Fruit fly (Drosophila melanogaster) whole organism, embryonic: ENCODE data around the gene Dhc62B.

Source experiments
- ATbp ChIP-seq: fragments of 200-800 bp; sonication (Bioruptor generic); optimal IDR thresholded peaks from 2 replicates; lab custom pipeline; 2017; ENCODE audit warnings: missing biosample characterization, mild to moderate bottlenecking, missing genetic modification characterization, missing genetic modification reagents
- Ada2b ChIP-seq: fragments of 200-800 bp; sonication (Bioruptor generic); IDR thresholded peaks from 2 replicates; pipeline ENCODE4 v1.3.6; 2022; ENCODE audit warnings: missing biosample characterization, missing genetic modification characterization
- Bgb ChIP-seq: fragments of 200-800 bp; sonication (Bioruptor generic); IDR thresholded peaks from 2 replicates; pipeline ENCODE4 v1.3.6; 2022; ENCODE audit warnings: missing biosample characterization, missing genetic modification characterization; ENCODE audit not compliant: partially characterized antibody
- BtbVII ChIP-seq: fragments of 200-800 bp; sonication (Bioruptor generic); optimal IDR thresholded peaks from 3 replicates; lab custom pipeline; 2017; ENCODE audit warnings: missing biosample characterization, mild to moderate bottlenecking, missing genetic modification characterization
- CG1024 ChIP-seq: fragments of 200-800 bp; sonication (Bioruptor generic); IDR thresholded peaks from 2 replicates; pipeline ENCODE4 v1.3.6; 2022; ENCODE audit warnings: missing biosample characterization, missing genetic modification characterization
- CG11696 ChIP-seq: fragments of 200-800 bp; sonication (Bioruptor generic); IDR thresholded peaks from 2 replicates; pipeline ENCODE4 v1.3.6; 2022; ENCODE audit warnings: missing biosample characterization, missing genetic modification characterization
- CG12071 ChIP-seq: fragments of 200-800 bp; sonication (Bioruptor generic); optimal IDR thresholded peaks from 3 replicates; lab custom pipeline; 2018; ENCODE audit warnings: missing biosample characterization, mild to moderate bottlenecking, missing genetic modification characterization
- CG12744 ChIP-seq: fragments of 200-800 bp; sonication (Bioruptor generic); optimal IDR thresholded peaks from 2 replicates; lab custom pipeline; 2016; ENCODE audit warnings: missing biosample characterization, missing genetic modification characterization
- CG1529 ChIP-seq: fragments of 200-800 bp; sonication (Bioruptor generic); optimal IDR thresholded peaks from 3 replicates; lab custom pipeline; 2018; ENCODE audit warnings: missing biosample characterization, missing genetic modification characterization
- CG15696 ChIP-seq: fragments of 200-800 bp; sonication (Bioruptor generic); optimal IDR thresholded peaks from 2 replicates; lab custom pipeline; 2019; ENCODE audit warnings: missing biosample characterization, mild to moderate bottlenecking, missing genetic modification characterization, moderate library complexity
- CG17385 ChIP-seq: fragments of 200-800 bp; sonication (Bioruptor generic); optimal IDR thresholded peaks from 3 replicates; lab custom pipeline; 2018; ENCODE audit warnings: missing biosample characterization, mild to moderate bottlenecking, missing genetic modification characterization
- CG31224 ChIP-seq: fragments of 200-800 bp; sonication (Bioruptor generic); IDR thresholded peaks from 2 replicates; pipeline ENCODE4 v1.3.6; 2022; ENCODE audit warnings: missing biosample characterization, missing genetic modification characterization
- CG34422 ChIP-seq: fragments of 200-800 bp; sonication (Bioruptor generic); IDR thresholded peaks from 3 replicates; pipeline ENCODE4 v1.3.6; 2022; ENCODE audit warnings: missing biosample characterization, missing genetic modification characterization
- CG4820 ChIP-seq: fragments of 200-800 bp; sonication (Bioruptor generic); optimal IDR thresholded peaks from 3 replicates; lab custom pipeline; 2016; ENCODE audit warnings: missing biosample characterization, missing genetic modification characterization
- CG5953 ChIP-seq: fragments of 200-800 bp; sonication (Bioruptor generic); IDR thresholded peaks from 2 replicates; pipeline ENCODE4 v1.3.6; 2022; ENCODE audit warnings: missing biosample characterization, missing genetic modification characterization
- CG8281 ChIP-seq: fragments of 200-800 bp; sonication (Bioruptor generic); optimal IDR thresholded peaks from 2 replicates; lab custom pipeline; 2018; ENCODE audit warnings: missing biosample characterization, mild to moderate bottlenecking, missing genetic modification characterization, moderate library complexity
- Deaf1 ChIP-seq: fragments of 200-800 bp; optimal IDR thresholded peaks from 3 replicates; lab custom pipeline; 2019; ENCODE audit warnings: missing biosample characterization, mild to moderate bottlenecking, missing genetic modification characterization, moderate library complexity
- Doc2 ChIP-seq: fragments of 200-800 bp; sonication (Bioruptor generic); IDR thresholded peaks from 2 replicates; pipeline ENCODE4 v1.3.6; 2022; ENCODE audit warnings: missing biosample characterization, missing genetic modification characterization
- Ets65A ChIP-seq: fragments of 200-800 bp; sonication (Bioruptor generic); peaks from one replicate; lab custom pipeline; 2016; ENCODE audit warnings: missing biosample characterization, missing genetic modification characterization
- Fer1 ChIP-seq: fragments of 200-800 bp; sonication (Bioruptor generic); optimal IDR thresholded peaks from 2 replicates; lab custom pipeline; 2017; ENCODE audit warnings: missing biosample characterization, mild to moderate bottlenecking, missing genetic modification characterization
- GATAe ChIP-seq: fragments of 200-800 bp; sonication (Bioruptor generic); conservative IDR thresholded peaks from 2 replicates; pipeline ENCODE4 v1.3.6; 2022; ENCODE audit warnings: missing biosample characterization, missing genetic modification characterization
- HLHmδ ChIP-seq: fragments of 200-800 bp; sonication (Bioruptor generic); optimal IDR thresholded peaks from 2 replicates; lab custom pipeline; 2018; ENCODE audit warnings: missing biosample characterization, mild to moderate bottlenecking, missing genetic modification characterization, moderate library complexity
- HmgZ ChIP-seq: fragments of 200-800 bp; sonication (Bioruptor generic); optimal IDR thresholded peaks from 2 replicates; lab custom pipeline; 2018; ENCODE audit warnings: missing biosample characterization, mild to moderate bottlenecking, missing genetic modification characterization
- Hmx ChIP-seq: fragments of 200-800 bp; sonication (Bioruptor generic); optimal IDR thresholded peaks from 2 replicates; lab custom pipeline; 2016; ENCODE audit warnings: missing biosample characterization, missing genetic modification characterization
- NFAT ChIP-seq: fragments of 200-800 bp; sonication (Bioruptor generic); IDR thresholded peaks from 2 replicates; pipeline ENCODE4 v1.3.6; 2022; ENCODE audit warnings: missing biosample characterization, missing genetic modification characterization
- NfI ChIP-seq: fragments of 200-800 bp; sonication (Bioruptor generic); optimal IDR thresholded peaks from 3 replicates; lab custom pipeline; 2018; ENCODE audit warnings: missing biosample characterization, mild to moderate bottlenecking, missing genetic modification characterization, moderate library complexity
- Vsx1 ChIP-seq: fragments of 200-800 bp; sonication (Bioruptor generic); optimal IDR thresholded peaks from 2 replicates; lab custom pipeline; 2017; ENCODE audit warnings: missing biosample characterization, mild to moderate bottlenecking, missing genetic modification characterization, missing genetic modification reagents
- abd-A ChIP-seq: fragments of 200-800 bp; sonication (Bioruptor generic); optimal IDR thresholded peaks from 3 replicates; lab custom pipeline; 2019; ENCODE audit warnings: missing biosample characterization, mild to moderate bottlenecking, missing genetic modification characterization, moderate library complexity
- cg ChIP-seq: fragments of 200-800 bp; sonication (Bioruptor generic); optimal IDR thresholded peaks from 3 replicates; lab custom pipeline; 2019; ENCODE audit warnings: missing biosample characterization, mild to moderate bottlenecking, missing genetic modification characterization, moderate library complexity
- chinmo ChIP-seq: fragments of 200-800 bp; sonication (Bioruptor generic); IDR thresholded peaks from 4 replicates; pipeline ENCODE4 v1.3.6; 2022; ENCODE audit warnings: missing biosample characterization, missing genetic modification characterization; ENCODE audit not compliant: partially characterized antibody
- chm ChIP-seq: fragments of 200-800 bp; sonication (Bioruptor generic); IDR thresholded peaks from 2 replicates; pipeline ENCODE4 v1.3.6; 2022; ENCODE audit warnings: missing biosample characterization, missing genetic modification characterization
- ci ChIP-seq: fragments of 200-800 bp; sonication (Bioruptor generic); IDR thresholded peaks from 3 replicates; pipeline ENCODE4 v1.3.6; 2022; ENCODE audit warnings: missing biosample characterization, missing genetic modification characterization
- cwo ChIP-seq: fragments of 200-800 bp; sonication (Bioruptor generic); optimal IDR thresholded peaks from 3 replicates; lab custom pipeline; 2017; ENCODE audit warnings: missing biosample characterization, missing genetic modification characterization, mild to moderate bottlenecking, moderate library complexity, missing genetic modification reagents
- dimm ChIP-seq: fragments of 200-800 bp; sonication (Bioruptor generic); IDR thresholded peaks from 2 replicates; pipeline ENCODE4 v1.3.6; 2022; ENCODE audit warnings: missing biosample characterization, missing genetic modification characterization
- dmrt99B ChIP-seq: fragments of 200-800 bp; sonication (Bioruptor generic); optimal IDR thresholded peaks from 2 replicates; lab custom pipeline; 2018; ENCODE audit warnings: missing biosample characterization, mild to moderate bottlenecking, missing genetic modification characterization, moderate library complexity
- exex ChIP-seq: fragments of 200-800 bp; sonication (Bioruptor generic); optimal IDR thresholded peaks from 4 replicates; lab custom pipeline; 2018; ENCODE audit warnings: missing biosample characterization, mild to moderate bottlenecking, missing genetic modification characterization, moderate library complexity
- fd64A ChIP-seq: fragments of 200-800 bp; sonication (Bioruptor generic); optimal IDR thresholded peaks from 3 replicates; lab custom pipeline; 2018; ENCODE audit warnings: missing biosample characterization, mild to moderate bottlenecking, missing genetic modification characterization
- fru ChIP-seq: fragments of >200 bp; optimal IDR thresholded peaks from 2 replicates; lab custom pipeline; 2017
- gro ChIP-seq: fragments of 200-800 bp; sonication (Bioruptor generic); optimal IDR thresholded peaks from 2 replicates; lab custom pipeline; 2016; ENCODE audit warnings: missing biosample characterization, missing genetic modification characterization
- kah ChIP-seq: fragments of 200-800 bp; sonication (Bioruptor generic); optimal IDR thresholded peaks from 2 replicates; lab custom pipeline; 2018; ENCODE audit warnings: missing biosample characterization, mild to moderate bottlenecking, missing genetic modification characterization
- lab ChIP-seq: fragments of 200-800 bp; sonication (Bioruptor generic); optimal IDR thresholded peaks from 3 replicates; lab custom pipeline; 2017; ENCODE audit warnings: missing biosample characterization, missing genetic modification characterization, mild to moderate bottlenecking, moderate library complexity, missing genetic modification reagents
- maf-S ChIP-seq: fragments of 200-800 bp; sonication (Bioruptor generic); optimal IDR thresholded peaks from 2 replicates; lab custom pipeline; 2016; ENCODE audit warnings: missing biosample characterization, missing genetic modification characterization
- otp ChIP-seq: fragments of 200-800 bp; sonication (Bioruptor generic); IDR thresholded peaks from 3 replicates; pipeline ENCODE4, ENCODE4 v1.3.6; 2022; ENCODE audit warnings: missing biosample characterization, missing genetic modification characterization
- pfk ChIP-seq: fragments of 200-800 bp; sonication (Bioruptor generic); optimal IDR thresholded peaks from 2 replicates; lab custom pipeline; 2018; ENCODE audit warnings: missing biosample characterization, mild to moderate bottlenecking, missing genetic modification characterization, moderate library complexity
- sens ChIP-seq: fragments of 200-800 bp; sonication (Bioruptor generic); peaks from one replicate; lab custom pipeline; 2016; ENCODE audit warnings: missing biosample characterization, missing genetic modification characterization
- sug ChIP-seq: fragments of 200-800 bp; optimal IDR thresholded peaks from 2 replicates; lab custom pipeline; 2019; ENCODE audit warnings: missing biosample characterization, mild to moderate bottlenecking, missing genetic modification characterization, moderate library complexity
- tin ChIP-seq: fragments of 200-800 bp; sonication (Bioruptor generic); optimal IDR thresholded peaks from 3 replicates; lab custom pipeline; 2016; ENCODE audit warnings: missing biosample characterization, missing genetic modification characterization
- z ChIP-seq: fragments of 200-800 bp; sonication (Bioruptor generic); IDR thresholded peaks from 3 replicates; pipeline ENCODE4 v1.3.6; 2022; ENCODE audit warnings: missing biosample characterization, missing genetic modification characterization

The Dhc62B gene

DNA sequence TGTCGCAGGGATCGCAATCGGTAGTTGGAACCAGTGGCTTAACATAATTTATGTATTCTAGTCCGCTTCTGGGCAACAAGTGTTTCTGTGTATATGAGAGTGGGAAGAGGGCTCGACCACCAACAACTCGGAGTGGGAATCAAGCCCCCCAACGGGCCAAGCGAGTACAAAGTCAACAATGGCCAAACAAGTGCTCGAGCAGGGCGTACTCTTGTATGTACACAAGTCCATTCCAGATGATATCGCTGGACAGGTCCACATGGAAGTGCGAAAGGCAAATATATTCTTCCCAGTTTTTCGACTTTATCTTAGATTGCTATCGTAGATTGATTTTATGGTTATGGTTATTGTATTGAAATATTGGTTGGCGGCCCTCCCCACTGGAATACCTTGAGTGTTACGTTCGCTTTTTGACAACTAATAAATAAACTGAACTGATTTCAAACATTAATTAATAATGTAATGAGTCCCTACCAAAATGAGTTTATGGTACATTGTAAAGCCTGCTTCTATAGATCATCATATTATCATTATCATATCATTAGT, 28.9 kb downstream of the Dhc62B start (continued):
- TF ChIP-seq CG11696 (0 out of 2 replicates have a peak, but pooled peaks have one; percentile 42), z (no peak), ATbp (peak; percentile 48), BtbVII (GFP tag; lab: Kevin White, UChicago) (peak; percentile 40), exex (tag; lab: Kevin White, UChicago) (no peak), lab (peak; percentile 62), maf-S (no peak), Bgb (no peak), ci (GFP tag; lab: Robert Waterston, UW) (peak; percentile 22; the same call in 1 of the 3 replicates), HLHmδ (GFP tag; lab: Kevin White, UChicago) (peak; percentile 35), CG12071 (GFP tag; lab: Kevin White, UChicago) (peak; percentile 29), fru (lab: Kevin White, UChicago) (no peak), CG8281 (tag; lab: Kevin White, UChicago) (peak; percentile 78), CG15696 (peak; percentile 10), otp (GFP tag; lab: Robert Waterston, UW) (peak; percentile 15; the same call in 2 of the 3 replicates), chm (GFP tag; lab: Robert Waterston, UW) (peak; percentile 77; the same call in 1 of the 2 replicates), dmrt99B (tag; lab: Kevin White, UChicago) (no peak)

DNA sequence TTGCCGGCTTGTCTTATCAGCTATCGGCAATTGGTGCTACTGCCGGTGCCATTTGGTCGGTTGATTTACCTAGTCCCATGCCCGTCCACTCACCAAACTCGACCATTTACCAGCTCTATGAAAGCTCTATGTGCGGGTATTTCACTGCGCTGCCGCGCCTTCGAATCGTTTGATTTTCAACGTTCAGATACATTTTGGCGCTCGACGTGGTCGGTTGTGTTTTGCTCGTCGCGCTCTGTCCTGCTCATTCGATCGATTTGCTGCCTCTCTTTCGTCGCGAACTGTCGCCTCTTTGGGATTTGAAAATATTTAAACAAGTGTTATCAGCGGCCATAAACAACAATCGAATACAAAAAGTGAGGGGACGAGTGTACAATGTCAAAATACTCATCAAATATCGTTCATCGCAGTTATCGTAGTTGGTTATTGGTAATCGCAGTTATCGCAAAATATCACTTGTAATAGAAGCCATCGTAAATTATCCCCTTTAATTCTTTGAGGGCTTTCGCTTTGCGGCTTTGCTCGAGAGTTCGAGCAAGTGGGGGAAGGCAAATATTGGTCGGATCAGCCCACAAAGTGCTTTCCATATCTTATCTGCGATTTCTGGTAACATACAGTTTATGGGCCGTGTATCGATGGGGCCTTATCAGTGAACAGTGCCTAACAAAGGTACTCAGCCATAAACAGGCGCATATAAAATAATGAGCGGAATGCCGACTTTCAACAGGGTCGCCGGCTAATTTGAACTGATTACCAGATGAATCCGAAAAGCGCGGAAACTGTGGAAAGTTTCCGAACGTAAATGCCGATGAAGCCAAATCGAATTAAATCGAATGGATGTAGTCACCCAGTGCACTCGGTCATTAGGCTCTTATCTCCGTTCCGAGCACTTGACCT, 29.7 kb downstream of the Dhc62B start:
- no peak for TF ChIP-seq dimm
- peak; percentile 22 for TF ChIP-seq HmgZ (tag; lab: Kevin White, UChicago)
- peak; percentile 75; the same call in 3 of the 4 replicates for TF ChIP-seq chinmo (GFP tag; lab: Robert Waterston, UW)
- no peak for TF ChIP-seq maf-S
- peak; percentile 51 for TF ChIP-seq Deaf1 (tag; lab: Kevin White, UChicago)
- TF ChIP-seq CG17385 (GFP tag; lab: Kevin White, UChicago): peak; percentile 19
- peak; percentile 40 for TF ChIP-seq sug (tag; lab: Kevin White, UChicago)
- TF ChIP-seq Ada2b (GFP tag; lab: Robert Waterston, UW): no peak
- TF ChIP-seq CG5953 (GFP tag; lab: Robert Waterston, UW): no peak
- no peak for TF ChIP-seq tin (GFP tag; lab: Kevin White, UChicago)
- TF ChIP-seq CG31224: no peak
- TF ChIP-seq CG34422 (GFP tag; lab: Robert Waterston, UW): no peak
- TF ChIP-seq NFAT (GFP tag; lab: Robert Waterston, UW): peak; percentile 49; the same call in 1 of the 2 replicates
- TF ChIP-seq CG4820 (GFP tag; lab: Kevin White, UChicago): no peak
- TF ChIP-seq exex (tag; lab: Kevin White, UChicago): peak; percentile 98
- no peak for TF ChIP-seq Hmx (GFP tag; lab: Kevin White, UChicago)
- peak; percentile 79 for TF ChIP-seq Ets65A (GFP tag; lab: Kevin White, UChicago)
- no peak for TF ChIP-seq CG1529 (GFP tag; lab: Kevin White, UChicago)
- TF ChIP-seq sens (GFP tag; lab: Kevin White, UChicago): peak; percentile 86
- peak; percentile 19 for TF ChIP-seq cwo (GFP tag; lab: Kevin White, UChicago)
- peak; percentile 77 for TF ChIP-seq Vsx1 (GFP tag; lab: Kevin White, UChicago)
- TF ChIP-seq kah (GFP tag; lab: Kevin White, UChicago): no peak
- TF ChIP-seq pfk (GFP tag; lab: Kevin White, UChicago): peak; percentile 25
- no peak for TF ChIP-seq Fer1 (GFP tag; lab: Kevin White, UChicago)
- peak; percentile 18 for TF ChIP-seq gro
- no peak for TF ChIP-seq cg (GFP tag; lab: Kevin White, UChicago)
- TF ChIP-seq CG1024 (GFP tag; lab: Robert Waterston, UW): no peak
- peak; percentile 11 for TF ChIP-seq abd-A (tag; lab: Kevin White, UChicago)
- no peak for TF ChIP-seq Doc2
- TF ChIP-seq NfI: peak; percentile 2
- peak; percentile 72 for TF ChIP-seq GATAe
- TF ChIP-seq BtbVII (GFP tag; lab: Kevin White, UChicago): peak; percentile 9
- TF ChIP-seq CG12744: no peak
- peak; percentile 14 for TF ChIP-seq fd64A (GFP tag; lab: Kevin White, UChicago)
